Fruit fly (Drosophila melanogaster) whole organism, embryonic: ENCODE measurements around the gene CG7987.

Experiments
- Bdp1 ChIP-seq: fragments of 200-800 bp; sonication (Bioruptor generic); optimal IDR thresholded peaks from 3 replicates; lab custom pipeline; 2016; ENCODE audit warnings: missing biosample characterization, missing genetic modification characterization
- BtbVII ChIP-seq: fragments of 200-800 bp; sonication (Bioruptor generic); optimal IDR thresholded peaks from 3 replicates; lab custom pipeline; 2017; ENCODE audit warnings: missing biosample characterization, mild to moderate bottlenecking, missing genetic modification characterization
- C15 ChIP-seq: fragments of 200-800 bp; sonication (Bioruptor generic); IDR thresholded peaks from 3 replicates; pipeline ENCODE4 v1.3.6; 2022; ENCODE audit warnings: missing biosample characterization, missing genetic modification characterization
- CG10462 ChIP-seq: fragments of 200-800 bp; sonication (Bioruptor generic); optimal IDR thresholded peaks from 2 replicates; lab custom pipeline; 2016; ENCODE audit warnings: missing biosample characterization, missing genetic modification characterization
- CG10565 ChIP-seq: fragments of 200-800 bp; sonication (Bioruptor generic); optimal IDR thresholded peaks from 3 replicates; lab custom pipeline; 2016; ENCODE audit warnings: missing biosample characterization, mild to moderate bottlenecking, missing genetic modification characterization
- CG11560 ChIP-seq: fragments of 200-800 bp; sonication (Bioruptor generic); IDR thresholded peaks from 3 replicates; pipeline ENCODE4 v1.3.6; 2022; ENCODE audit warnings: missing biosample characterization, missing genetic modification characterization
- CG12071 ChIP-seq: fragments of 200-800 bp; sonication (Bioruptor generic); optimal IDR thresholded peaks from 3 replicates; lab custom pipeline; 2018; ENCODE audit warnings: missing biosample characterization, mild to moderate bottlenecking, missing genetic modification characterization
- CG12659 ChIP-seq: fragments of 200-800 bp; sonication (Bioruptor generic); optimal IDR thresholded peaks from 3 replicates; lab custom pipeline; 2017; ENCODE audit warnings: mild to moderate bottlenecking, missing biosample characterization, missing genetic modification reagents, missing genetic modification characterization
- CG12744 ChIP-seq: fragments of 200-800 bp; sonication (Bioruptor generic); optimal IDR thresholded peaks from 2 replicates; lab custom pipeline; 2016; ENCODE audit warnings: missing biosample characterization, missing genetic modification characterization
- CG13894 ChIP-seq: fragments of 200-800 bp; sonication (Bioruptor generic); optimal IDR thresholded peaks from 3 replicates; lab custom pipeline; 2018; ENCODE audit warnings: missing biosample characterization, mild to moderate bottlenecking, missing genetic modification characterization, moderate library complexity
- CG14014 ChIP-seq: fragments of 200-800 bp; sonication (Bioruptor generic); IDR thresholded peaks from 2 replicates; pipeline ENCODE4 v1.3.6; 2022; ENCODE audit warnings: missing biosample characterization, missing genetic modification characterization
- CG1603 ChIP-seq: fragments of 200-800 bp; sonication (Bioruptor generic); optimal IDR thresholded peaks from 2 replicates; lab custom pipeline; 2019; ENCODE audit warnings: missing biosample characterization, mild to moderate bottlenecking, missing genetic modification characterization, moderate library complexity
- CG17186 ChIP-seq: fragments of 200-800 bp; sonication (Bioruptor generic); optimal IDR thresholded peaks from 3 replicates; lab custom pipeline; 2017; ENCODE audit warnings: missing biosample characterization, missing genetic modification reagents, missing genetic modification characterization
- CG17328 ChIP-seq: fragments of 200-800 bp; sonication (Bioruptor generic); IDR thresholded peaks from 2 replicates; pipeline ENCODE4 v1.3.6; 2022; ENCODE audit warnings: missing biosample characterization, missing genetic modification characterization
- CG1832 ChIP-seq: fragments of 200-800 bp; sonication (Bioruptor generic); optimal IDR thresholded peaks from 2 replicates; lab custom pipeline; 2017; ENCODE audit warnings: missing biosample characterization, mild to moderate bottlenecking, missing genetic modification characterization, inconsistent platforms
- CG2199 ChIP-seq: fragments of 200-800 bp; sonication (Bioruptor generic); IDR thresholded peaks from 3 replicates; pipeline ENCODE4 v1.3.6; 2022; ENCODE audit warnings: missing biosample characterization, missing genetic modification characterization
- CG2712 ChIP-seq: fragments of 200-800 bp; optimal IDR thresholded peaks from 3 replicates; lab custom pipeline; 2019; ENCODE audit warnings: missing biosample characterization, mild to moderate bottlenecking, missing genetic modification characterization, moderate library complexity
- CG2875 ChIP-seq: fragments of 200-800 bp; sonication (Bioruptor generic); optimal IDR thresholded peaks from 2 replicates; lab custom pipeline; 2017; ENCODE audit warnings: missing biosample characterization, mild to moderate bottlenecking, missing genetic modification characterization, missing genetic modification reagents
- CG31388 ChIP-seq: fragments of 200-800 bp; sonication (Bioruptor generic); optimal IDR thresholded peaks from 2 replicates; lab custom pipeline; 2016; ENCODE audit warnings: missing biosample characterization, missing genetic modification characterization
- CG34422 ChIP-seq: fragments of 200-800 bp; sonication (Bioruptor generic); IDR thresholded peaks from 3 replicates; pipeline ENCODE4 v1.3.6; 2022; ENCODE audit warnings: missing biosample characterization, missing genetic modification characterization
- CG5245 ChIP-seq: fragments of 200-800 bp; sonication (Bioruptor generic); optimal IDR thresholded peaks from 3 replicates; lab custom pipeline; 2016; ENCODE audit warnings: missing biosample characterization, missing genetic modification characterization
- CG7928 ChIP-seq: fragments of 200-800 bp; sonication (Bioruptor generic); optimal IDR thresholded peaks from 2 replicates; lab custom pipeline; 2017; ENCODE audit warnings: missing biosample characterization, mild to moderate bottlenecking, missing genetic modification characterization
- CTCF ChIP-seq: fragments of 200-800 bp; sonication (Bioruptor generic); optimal IDR thresholded peaks from 2 replicates; lab custom pipeline; 2017; ENCODE audit warnings: missing biosample characterization, mild to moderate bottlenecking, missing genetic modification characterization, moderate library complexity
- NK7.1 ChIP-seq: fragments of 200-800 bp; sonication (Bioruptor generic); optimal IDR thresholded peaks from 3 replicates; lab custom pipeline; 2016; ENCODE audit warnings: missing biosample characterization, missing genetic modification characterization
- Nf-YC ChIP-seq: fragments of 200-800 bp; optimal IDR thresholded peaks from 3 replicates; lab custom pipeline; 2019; ENCODE audit warnings: missing biosample characterization, mild to moderate bottlenecking, missing genetic modification characterization, moderate library complexity
- Optix ChIP-seq: fragments of 200-800 bp; sonication (Bioruptor generic); IDR thresholded peaks from 3 replicates; pipeline ENCODE4 v1.3.6; 2022; ENCODE audit warnings: missing biosample characterization, missing genetic modification characterization
- PHDP ChIP-seq: fragments of 200-800 bp; sonication (Bioruptor generic); optimal IDR thresholded peaks from 3 replicates; lab custom pipeline; 2018; ENCODE audit warnings: missing biosample characterization, mild to moderate bottlenecking, missing genetic modification characterization, moderate library complexity
- Sin3A ChIP-seq: fragments of >200 bp; optimal IDR thresholded peaks from 2 replicates; lab custom pipeline; 2018
- Spps ChIP-seq: fragments of 200-800 bp; sonication (Bioruptor generic); optimal IDR thresholded peaks from 2 replicates; lab custom pipeline; 2018; ENCODE audit warnings: missing biosample characterization, mild to moderate bottlenecking, missing genetic modification characterization
- az2 ChIP-seq: fragments of 200-800 bp; sonication (Bioruptor generic); optimal IDR thresholded peaks from 3 replicates; lab custom pipeline; 2016; ENCODE audit warnings: missing biosample characterization, missing genetic modification characterization
- bab2 ChIP-seq: fragments of 200-800 bp; sonication (Bioruptor generic); optimal IDR thresholded peaks from 2 replicates; lab custom pipeline; 2016; ENCODE audit warnings: missing biosample characterization, missing genetic modification characterization
- btn ChIP-seq: fragments of 200-800 bp; sonication (Bioruptor generic); optimal IDR thresholded peaks from 2 replicates; lab custom pipeline; 2016; ENCODE audit warnings: missing biosample characterization, missing genetic modification characterization
- chif ChIP-seq, 2 experiments: fragments of 200-800 bp; sonication (Bioruptor generic); optimal IDR thresholded peaks; 3 replicates each; lab custom pipeline; 2016; ENCODE audit warnings: missing biosample characterization in 2 of 2, missing genetic modification characterization in 2 of 2
- ewg ChIP-seq: fragments of 200-800 bp; sonication (Bioruptor generic); optimal IDR thresholded peaks from 3 replicates; lab custom pipeline; 2017; ENCODE audit warnings: mild to moderate bottlenecking, missing biosample characterization, missing genetic modification reagents, missing genetic modification characterization
- eyg ChIP-seq: fragments of 200-800 bp; sonication (Bioruptor generic); optimal IDR thresholded peaks from 3 replicates; lab custom pipeline; 2016; ENCODE audit warnings: missing biosample characterization, missing genetic modification characterization
- fd96Cb ChIP-seq: fragments of 200-800 bp; sonication (Bioruptor generic); optimal IDR thresholded peaks from 2 replicates; lab custom pipeline; 2018; ENCODE audit warnings: missing biosample characterization, mild to moderate bottlenecking, missing genetic modification characterization, moderate library complexity
- ham ChIP-seq: fragments of 200-800 bp; sonication (Bioruptor generic); IDR thresholded peaks from 2 replicates; pipeline ENCODE4 v1.3.6; 2022; ENCODE audit warnings: missing biosample characterization, missing genetic modification characterization
- mam ChIP-seq: fragments of 200-800 bp; sonication (Bioruptor generic); optimal IDR thresholded peaks from 3 replicates; lab custom pipeline; 2016; ENCODE audit warnings: missing biosample characterization, missing genetic modification characterization
- onecut ChIP-seq: fragments of 200-800 bp; sonication (Bioruptor generic); IDR thresholded peaks from 2 replicates; pipeline ENCODE4 v1.3.6; 2022; ENCODE audit warnings: missing biosample characterization, missing genetic modification characterization
- otp ChIP-seq: fragments of 200-800 bp; sonication (Bioruptor generic); IDR thresholded peaks from 3 replicates; pipeline ENCODE4, ENCODE4 v1.3.6; 2022; ENCODE audit warnings: missing biosample characterization, missing genetic modification characterization
- pan ChIP-seq, 4 experiments: fragments of >200 bp in 3 of 4; fragments of 200-800 bp in 1 of 4; sonication (Bioruptor generic) in 1 of 4; optimal IDR thresholded peaks in 3 of 4; IDR thresholded peaks in 1 of 4; 2 replicates each; pipeline versions ENCODE4 v1.3.6 to Lab custom; 2017 to 2022; ENCODE audit warnings: missing biosample characterization in 2 of 4, missing genetic modification characterization in 2 of 4, mixed read lengths in 1 of 4
- pita ChIP-seq: fragments of 200-800 bp; sonication (Bioruptor generic); optimal IDR thresholded peaks from 2 replicates; lab custom pipeline; 2017; ENCODE audit warnings: missing biosample characterization, mild to moderate bottlenecking, missing genetic modification characterization
- repo ChIP-seq: fragments of 200-800 bp; sonication (Bioruptor generic); optimal IDR thresholded peaks from 2 replicates; lab custom pipeline; 2016; ENCODE audit warnings: missing biosample characterization, missing genetic modification characterization
- scrt ChIP-seq: fragments of 200-800 bp; sonication (Bioruptor generic); optimal IDR thresholded peaks from 2 replicates; lab custom pipeline; 2018; ENCODE audit warnings: missing biosample characterization, mild to moderate bottlenecking, missing genetic modification characterization, moderate library complexity
- sens-2 ChIP-seq: fragments of 200-800 bp; sonication (Bioruptor generic); IDR thresholded peaks from 2 replicates; pipeline ENCODE4 v1.3.6; 2022; ENCODE audit warnings: missing biosample characterization, missing genetic modification characterization
- shn ChIP-seq: fragments of 200-800 bp; sonication (Bioruptor generic); optimal IDR thresholded peaks from 3 replicates; lab custom pipeline; 2016; ENCODE audit warnings: missing biosample characterization, missing genetic modification characterization
- sima ChIP-seq: fragments of 200-800 bp; sonication (Bioruptor generic); optimal IDR thresholded peaks from 2 replicates; lab custom pipeline; 2016; ENCODE audit warnings: missing biosample characterization, missing genetic modification characterization
- ssp ChIP-seq: fragments of 200-800 bp; sonication (Bioruptor generic); IDR thresholded peaks from 2 replicates; pipeline ENCODE4 v1.3.6; 2022; ENCODE audit warnings: missing biosample characterization, missing genetic modification characterization
- tap ChIP-seq: fragments of 200-800 bp; optimal IDR thresholded peaks from 3 replicates; lab custom pipeline; 2019; ENCODE audit warnings: missing biosample characterization, mild to moderate bottlenecking, missing genetic modification characterization, moderate library complexity
- tx ChIP-seq: fragments of 200-800 bp; sonication (Bioruptor generic); optimal IDR thresholded peaks from 2 replicates; lab custom pipeline; 2016; ENCODE audit warnings: missing biosample characterization, missing genetic modification characterization
- zf30C ChIP-seq: fragments of 200-800 bp; sonication (Bioruptor generic); optimal IDR thresholded peaks from 3 replicates; lab custom pipeline; 2018; ENCODE audit warnings: missing biosample characterization, mild to moderate bottlenecking, missing genetic modification characterization

Gene CG7987

dm6 chr3R:14558383-14558883 is 17.3 kb downstream of the CG7987 start (continued):
- TF ChIP-seq CG12659 (peak; percentile 95), Sin3A (lab: Kevin White, UChicago) (no peak), PHDP (tag; lab: Kevin White, UChicago) (peak; percentile 95), CG2712 (peak; percentile 92), onecut (GFP tag; lab: Robert Waterston, UW) (peak; percentile 85), pita (no peak), CG17186 (peak; percentile 64), CG7928 (peak; percentile 73), repo (peak; percentile 87), scrt (GFP tag; lab: Kevin White, UChicago) (peak; percentile 92), tap (peak; percentile 86), CG2199 (GFP tag; lab: Robert Waterston, UW) (peak; percentile 78; the same call in 1 of the 3 replicates), sima (GFP tag; lab: Kevin White, UChicago) (peak; percentile 83), fd96Cb (peak; percentile 92), pan (optimal IDR thresholded peaks at IDR 0.05; lab: Kevin White, UChicago) (no peak), pan (GFP tag; optimal IDR thresholded peaks at IDR 0.05 in 1 of 2, IDR thresholded peaks at IDR 0.05 in 1 of 2) (peak in 1 of 2 experiments; percentile 91), mam (GFP tag; lab: Kevin White, UChicago) (peak; percentile 93), CG5245 (GFP tag; lab: Kevin White, UChicago) (peak; percentile 82), NK7.1 (GFP tag; lab: Kevin White, UChicago) (peak; percentile 88), bab2 (GFP tag; lab: Kevin White, UChicago) (peak; percentile 75), CG10462 (GFP tag; lab: Kevin White, UChicago) (peak; percentile 64), eyg (peak; percentile 84), shn (GFP tag; lab: Kevin White, UChicago) (peak; percentile 88), CG12071 (peak; percentile 86), CG12744 (GFP tag; lab: Kevin White, UChicago) (peak; percentile 88), CG1832 (GFP tag; lab: Kevin White, UChicago) (no peak), ssp (GFP tag; lab: Robert Waterston, UW) (peak; percentile 74), otp (GFP tag; lab: Robert Waterston, UW) (peak; percentile 40; the same call in 1 of the 3 replicates), sens-2 (GFP tag; lab: Robert Waterston, UW) (peak; percentile 60), CG17328 (peak; percentile 67), CG14014 (GFP tag; lab: Robert Waterston, UW) (peak; percentile 87), chif (GFP tag; optimal IDR thresholded peaks at IDR 0.05; lab: Kevin White, UChicago) (peak; percentile 86 to 87), ewg (GFP tag; lab: Kevin White, UChicago) (peak; percentile 96), BtbVII (GFP tag; lab: Kevin White, UChicago) (peak; percentile 92), btn (GFP tag; lab: Kevin White, UChicago) (peak; percentile 88), CG2875 (GFP tag; lab: Kevin White, UChicago) (peak; percentile 88), CG11560 (tag; lab: Robert Waterston, UW) (peak; percentile 74), az2 (GFP tag; lab: Kevin White, UChicago) (peak; percentile 84), Bdp1 (GFP tag; lab: Kevin White, UChicago) (peak; percentile 69), CG34422 (peak; percentile 80), Spps (tag; lab: Kevin White, UChicago) (no peak), C15 (GFP tag; lab: Robert Waterston, UW) (peak; percentile 63; the same call in 2 of the 3 replicates), tx (peak; percentile 87), CG31388 (GFP tag; lab: Kevin White, UChicago) (peak; percentile 70), ham (GFP tag; lab: Robert Waterston, UW) (peak; percentile 68), CTCF (peak; percentile 42), Optix (GFP tag; lab: Robert Waterston, UW) (no peak; the same call in 2 of the 3 replicates), CG1603 (tag; lab: Kevin White, UChicago) (peak; percentile 69), Nf-YC (peak; percentile 83), zf30C (GFP tag; lab: Kevin White, UChicago) (no peak), CG13894 (tag; lab: Kevin White, UChicago) (peak; percentile 89), CG10565 (peak; percentile 52)
